Worm (Caenorhabditis elegans) whole organism, L4 larva: ENCODE data around the gene erl-1.

Source experiments
- D1046.2 ChIP-seq: fragments of 200-800 bp; sonication (Bioruptor generic); IDR thresholded peaks from 2 replicates; pipeline ENCODE4 v1.3.6; 2022; ENCODE audit warnings: missing genetic modification characterization, missing compliant biosample characterization
- F10B5.3 ChIP-seq: sonication (generic microtip); optimal IDR thresholded peaks from 2 replicates; lab custom pipeline; 2016; ENCODE audit warnings: mild to moderate bottlenecking, missing genetic modification characterization, missing compliant biosample characterization
- F37D6.2 ChIP-seq: sonication (generic microtip); optimal IDR thresholded peaks from 2 replicates; lab custom pipeline; 2016; ENCODE audit warnings: mild to moderate bottlenecking, missing genetic modification characterization, missing compliant biosample characterization
- R02D3.7 ChIP-seq: fragments of 150-350 bp; sonication (generic microtip); optimal IDR thresholded peaks from 3 replicates; lab custom pipeline; 2014; ENCODE audit warnings: missing biosample characterization, missing genetic modification characterization
- Y48G9A.11 ChIP-seq: fragments of 200-800 bp; sonication (Bioruptor generic); IDR thresholded peaks from 2 replicates; pipeline ENCODE4 v1.3.6; 2022; ENCODE audit warnings: missing genetic modification reagents, missing genetic modification characterization, missing compliant biosample characterization
- ZK546.5 ChIP-seq, 2 experiments: sonication (generic microtip); optimal IDR thresholded peaks; 2 replicates each; lab custom pipeline; 2017; ENCODE audit warnings: missing biosample characterization in 2 of 2, missing genetic modification characterization in 2 of 2
- aha-1 ChIP-seq: fragments of 150-350 bp; peaks from one replicate; lab custom pipeline; 2014; ENCODE audit warnings: missing biosample characterization, missing genetic modification characterization
- attf-4 ChIP-seq: sonication (generic microtip); optimal IDR thresholded peaks from 3 replicates; lab custom pipeline; 2017; ENCODE audit warnings: missing biosample characterization, missing genetic modification characterization
- ceh-32 ChIP-seq: sonication (generic microtip); optimal IDR thresholded peaks from 2 replicates; lab custom pipeline; 2016; ENCODE audit warnings: mild to moderate bottlenecking, missing genetic modification characterization, missing compliant biosample characterization; ENCODE audit not compliant: poor library complexity
- daf-16 ChIP-seq, 3 experiments: sonication (generic microtip); optimal IDR thresholded peaks; 2 replicates each; lab custom pipeline; 2016 to 2017; ENCODE audit warnings: missing genetic modification characterization in 3 of 3, missing genetic modification reagents in 3 of 3, mild to moderate bottlenecking in 2 of 3, missing compliant biosample characterization in 2 of 3, missing biosample characterization in 1 of 3, moderate library complexity in 1 of 3
- daf-8 ChIP-seq: fragments of 200-800 bp; sonication (Bioruptor generic); IDR thresholded peaks from 2 replicates; pipeline ENCODE4 v1.3.6; 2022; ENCODE audit warnings: missing genetic modification characterization, missing compliant biosample characterization
- dmd-9 ChIP-seq: fragments of 200-800 bp; sonication (Bioruptor generic); IDR thresholded peaks from 2 replicates; pipeline ENCODE4 v1.3.6; 2022; ENCODE audit warnings: missing genetic modification reagents, missing genetic modification characterization, missing compliant biosample characterization
- dpl-1 ChIP-seq: fragments of 150-350 bp; optimal IDR thresholded peaks from 2 replicates; lab custom pipeline; 2014; ENCODE audit warnings: missing biosample characterization, missing genetic modification reagents, missing genetic modification characterization
- fkh-10 ChIP-seq: fragments of 150-350 bp; optimal IDR thresholded peaks from 2 replicates; lab custom pipeline; 2014; ENCODE audit warnings: missing biosample characterization, missing genetic modification reagents, missing genetic modification characterization
- fos-1 ChIP-seq: fragments of 150-350 bp; optimal IDR thresholded peaks from 2 replicates; lab custom pipeline; 2014; ENCODE audit warnings: missing biosample characterization, missing genetic modification characterization
- hif-1 ChIP-seq, 2 experiments: sonication (generic microtip); optimal IDR thresholded peaks; 2 replicates each; lab custom pipeline; 2016 to 2017; ENCODE audit warnings: missing compliant biosample characterization in 2 of 2, missing genetic modification characterization in 2 of 2, missing genetic modification reagents in 2 of 2, missing genotype in 2 of 2, mild to moderate bottlenecking in 1 of 2
- hlh-11 ChIP-seq: fragments of 200-800 bp; sonication (Bioruptor generic); optimal IDR thresholded peaks from 2 replicates; lab custom pipeline; 2018; ENCODE audit warnings: mild to moderate bottlenecking, missing genetic modification characterization, missing compliant biosample characterization
- hlh-30 ChIP-seq: sonication (generic microtip); optimal IDR thresholded peaks from 2 replicates; lab custom pipeline; 2017; ENCODE audit warnings: antibody characterized with exemption, mild to moderate bottlenecking, missing genetic modification characterization, missing compliant biosample characterization; ENCODE audit not compliant: insufficient read depth
- hmg-1.1 ChIP-seq: fragments of 200-800 bp; sonication (Bioruptor generic); IDR thresholded peaks from 2 replicates; pipeline ENCODE4 v1.3.6; 2022; ENCODE audit warnings: missing genetic modification reagents, missing genetic modification characterization, missing compliant biosample characterization
- lim-7 ChIP-seq: fragments of 200-800 bp; sonication (Bioruptor generic); IDR thresholded peaks from 2 replicates; pipeline ENCODE4 v1.3.6; 2022; ENCODE audit warnings: missing genetic modification characterization, missing compliant biosample characterization
- lin-13 ChIP-seq: fragments of 150-350 bp; optimal IDR thresholded peaks from 2 replicates; lab custom pipeline; 2014; ENCODE audit warnings: missing biosample characterization, missing genetic modification reagents, missing genetic modification characterization
- lin-15B ChIP-seq: fragments of 150-350 bp; sonication (generic microtip); optimal IDR thresholded peaks from 3 replicates; lab custom pipeline; 2014; ENCODE audit warnings: missing biosample characterization, missing genetic modification characterization
- lsy-2 ChIP-seq, 2 experiments: fragments of 150-350 bp in 1 of 2; sonication (generic microtip) in 1 of 2; optimal IDR thresholded peaks; 2 replicates each; lab custom pipeline; 2014 to 2017; ENCODE audit warnings: missing biosample characterization in 2 of 2, missing genetic modification characterization in 2 of 2
- mdl-1 ChIP-seq, 2 experiments: fragments of 150-350 bp in 1 of 2; sonication (generic microtip) in 1 of 2; optimal IDR thresholded peaks; 2 replicates each; lab custom pipeline; 2014 to 2017; ENCODE audit warnings: missing biosample characterization in 2 of 2, missing genetic modification characterization in 2 of 2
- mes-2 ChIP-seq: sonication (generic microtip); optimal IDR thresholded peaks from 2 replicates; lab custom pipeline; 2016; ENCODE audit warnings: missing genotype, mild to moderate bottlenecking, missing genetic modification characterization, missing compliant biosample characterization; ENCODE audit not compliant: poor library complexity, severe bottlenecking
- mxl-3 ChIP-seq: fragments of 200-800 bp; sonication (Bioruptor generic); optimal IDR thresholded peaks from 2 replicates; lab custom pipeline; 2018; ENCODE audit warnings: mild to moderate bottlenecking, missing genetic modification characterization, missing compliant biosample characterization
- nhr-11 ChIP-seq: fragments of 150-350 bp; optimal IDR thresholded peaks from 2 replicates; lab custom pipeline; 2014; ENCODE audit warnings: missing biosample characterization, missing genetic modification characterization
- nhr-28 ChIP-seq: fragments of 150-350 bp; optimal IDR thresholded peaks from 2 replicates; lab custom pipeline; 2014; ENCODE audit warnings: missing biosample characterization, missing genetic modification characterization
- nhr-42 ChIP-seq: fragments of 200-800 bp; sonication (Bioruptor generic); IDR thresholded peaks from 2 replicates; pipeline ENCODE4 v1.3.6; 2022; ENCODE audit warnings: missing genetic modification characterization, missing compliant biosample characterization
- rbr-2 ChIP-seq: sonication (generic microtip); optimal IDR thresholded peaks from 2 replicates; lab custom pipeline; 2016; ENCODE audit warnings: missing genotype, missing genetic modification characterization, missing compliant biosample characterization
- spr-1 ChIP-seq: sonication (generic microtip); optimal IDR thresholded peaks from 2 replicates; lab custom pipeline; 2016; ENCODE audit warnings: mild to moderate bottlenecking, missing genetic modification characterization, missing compliant biosample characterization
- spr-3 ChIP-seq: fragments of 200-800 bp; sonication (Bioruptor generic); optimal IDR thresholded peaks from 2 replicates; lab custom pipeline; 2018; ENCODE audit warnings: mild to moderate bottlenecking, missing genetic modification characterization, missing compliant biosample characterization
- tag-97 ChIP-seq: fragments of 200-800 bp; sonication (Bioruptor generic); IDR thresholded peaks from 2 replicates; pipeline ENCODE4 v1.3.6; 2022; ENCODE audit warnings: missing genetic modification characterization, missing compliant biosample characterization
- unc-130 ChIP-seq: sonication (generic microtip); optimal IDR thresholded peaks from 2 replicates; lab custom pipeline; 2016; ENCODE audit warnings: missing genetic modification reagents, missing genetic modification characterization, missing compliant biosample characterization
- unc-62 ChIP-seq, 3 experiments: fragments of 150-350 bp in 1 of 3; sonication (generic microtip); optimal IDR thresholded peaks in 2 of 3; peaks in 1 of 3; 1 replicate in 1 of 3; 2 replicates in 2 of 3; lab custom pipeline; 2014 to 2017; ENCODE audit warnings: missing biosample characterization in 3 of 3, missing genetic modification characterization in 3 of 3, missing genetic modification reagents in 3 of 3, missing genotype in 1 of 3
- zfp-2 ChIP-seq: sonication (generic microtip); optimal IDR thresholded peaks from 2 replicates; lab custom pipeline; 2016; ENCODE audit warnings: mild to moderate bottlenecking, missing genetic modification characterization, missing compliant biosample characterization
- zfp-3 ChIP-seq: fragments of 200-800 bp; sonication (Bioruptor generic); conservative IDR thresholded peaks from 2 replicates; pipeline ENCODE4 v1.3.6; 2022; ENCODE audit warnings: missing genetic modification reagents, missing genetic modification characterization, missing compliant biosample characterization
- zip-2 ChIP-seq: fragments of 150-350 bp; optimal IDR thresholded peaks from 2 replicates; lab custom pipeline; 2014; ENCODE audit warnings: missing biosample characterization, missing genetic modification characterization

Gene erl-1

DNA sequence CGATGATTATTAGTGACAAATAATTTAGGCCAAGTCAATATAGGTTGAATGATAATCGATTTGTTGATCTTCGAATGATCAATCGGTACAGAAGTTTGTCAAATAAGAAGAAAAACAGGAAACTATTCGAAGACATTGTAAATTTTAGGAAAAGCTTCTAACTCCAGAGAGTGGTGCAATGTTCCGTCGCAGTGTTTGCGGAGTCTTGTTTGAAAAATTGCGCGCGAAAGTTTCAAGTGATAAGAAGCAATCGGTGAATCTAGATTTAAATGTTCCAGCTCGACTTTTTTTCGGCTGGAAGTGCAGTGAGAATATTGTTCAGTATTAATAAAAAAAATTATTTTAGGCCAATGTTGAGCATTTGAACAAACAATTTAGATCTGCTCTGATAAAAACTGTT is 47.0 kb downstream of the erl-1 start:
- peak; percentile 79 for TF ChIP-seq dpl-1 (GFP tag; lab: Kevin White, UChicago)
- TF ChIP-seq lsy-2 (tag; optimal IDR thresholded peaks at IDR 0.05; lab: Kevin White, UChicago): peak in 1 of 2 experiments; percentile 15
- no peak for TF ChIP-seq daf-16 (GFP tag; optimal IDR thresholded peaks at IDR 0.05; lab: Kevin White, UChicago)
- peak; percentile 29 for TF ChIP-seq daf-16 (tag; optimal IDR thresholded peaks at IDR 0.05; lab: Kevin White, UChicago)
- TF ChIP-seq mes-2 (tag; lab: Kevin White, UChicago): peak; percentile 14
- TF ChIP-seq tag-97 (GFP tag; lab: Robert Waterston, UW): no peak
- TF ChIP-seq nhr-42: no peak

DNA sequence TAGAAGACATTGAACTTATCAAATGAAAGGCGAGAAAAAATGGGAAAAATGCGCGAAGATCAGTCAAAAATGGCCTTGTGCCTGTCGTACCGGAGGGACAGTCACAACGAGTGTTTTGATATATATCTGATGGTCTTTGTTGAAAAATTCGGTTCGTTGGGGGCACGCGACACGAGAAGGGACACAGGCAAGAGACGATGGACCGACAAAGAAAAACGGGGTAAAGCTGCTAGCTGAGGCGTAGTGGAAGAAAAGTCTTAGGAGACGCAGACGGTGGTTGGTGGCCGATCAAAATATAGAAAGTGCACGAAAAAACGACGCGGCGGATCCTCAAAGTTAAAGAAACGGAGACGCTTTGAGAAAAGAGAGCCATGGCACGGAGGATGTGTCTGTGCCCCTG is 47.5 kb downstream of the erl-1 start:
- 0 out of 2 replicates have a peak, but pooled peaks have one; percentile 10 for TF ChIP-seq dmd-9 (GFP tag; lab: Robert Waterston, UW)
- no peak for TF ChIP-seq lim-7 (GFP tag; lab: Robert Waterston, UW)
- peak; percentile 54; the same call in 1 of the 2 replicates for TF ChIP-seq hmg-1.1 (GFP tag; lab: Robert Waterston, UW)
- TF ChIP-seq zip-2 (tag; lab: Kevin White, UChicago): no peak
- no peak for TF ChIP-seq ZK546.5 (tag; optimal IDR thresholded peaks at IDR 0.05; lab: Kevin White, UChicago)
- peak; percentile 63 for TF ChIP-seq hlh-30
- peak in 1 of 2 experiments; percentile 42 for TF ChIP-seq daf-16 (GFP tag; optimal IDR thresholded peaks at IDR 0.05; lab: Kevin White, UChicago)
- no peak for TF ChIP-seq daf-16 (tag; optimal IDR thresholded peaks at IDR 0.05; lab: Kevin White, UChicago)
- TF ChIP-seq daf-8 (GFP tag; lab: Robert Waterston, UW): no peak
- TF ChIP-seq rbr-2: peak; percentile 10
- peak in 1 of 2 experiments; percentile 26 for TF ChIP-seq mdl-1 (tag; optimal IDR thresholded peaks at IDR 0.05; lab: Kevin White, UChicago)
- peak in 1 of 2 experiments; percentile 68 for TF ChIP-seq unc-62 (GFP tag; optimal IDR thresholded peaks at IDR 0.05 in 1 of 2; lab: Kevin White, UChicago)
- no peak for TF ChIP-seq unc-62 (tag; optimal IDR thresholded peaks at IDR 0.05; lab: Kevin White, UChicago)
- peak in 1 of 2 experiments; percentile 28 for TF ChIP-seq hif-1 (tag; optimal IDR thresholded peaks at IDR 0.05; lab: Kevin White, UChicago)

DNA sequence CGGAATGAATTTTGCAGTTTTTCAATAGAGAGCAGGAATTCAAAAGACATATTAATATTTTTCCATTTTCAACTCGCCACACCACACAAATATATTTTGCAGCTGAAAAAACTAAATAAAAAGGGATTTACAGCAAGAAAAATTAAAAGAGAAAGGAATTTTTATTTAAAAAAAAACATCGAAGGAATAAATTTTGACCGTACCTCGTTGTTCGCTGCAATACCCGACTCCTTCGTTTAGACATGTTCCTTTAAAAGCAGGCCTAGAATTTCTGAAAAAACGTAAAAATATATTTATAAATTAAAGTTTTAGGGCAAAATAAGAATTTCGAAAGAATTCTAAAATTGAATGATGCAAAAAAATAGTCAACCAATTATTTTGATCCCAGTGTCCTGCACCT is 48.1 kb downstream of the erl-1 start, which contains the start of gene F19B6.1:
TSS of gene F19B6.1 (minus strand) at position 278 of the 400 bp plus-strand sequence.
- TF ChIP-seq fos-1: no peak
- TF ChIP-seq lin-15B (tag; lab: Kevin White, UChicago): no peak
- no peak for TF ChIP-seq hlh-11
- TF ChIP-seq nhr-11 (tag; lab: Kevin White, UChicago): no peak
- TF ChIP-seq unc-62 (GFP tag; optimal IDR thresholded peaks at IDR 0.05 in 1 of 2; lab: Kevin White, UChicago): no peak
- TF ChIP-seq unc-62 (tag; optimal IDR thresholded peaks at IDR 0.05; lab: Kevin White, UChicago): no peak
- TF ChIP-seq F10B5.3 (tag; lab: Kevin White, UChicago): no peak
- TF ChIP-seq attf-4 (tag; lab: Kevin White, UChicago): no peak
- TF ChIP-seq Y48G9A.11 (GFP tag; lab: Robert Waterston, UW): no peak
- no peak for TF ChIP-seq unc-130
- no peak for TF ChIP-seq D1046.2 (GFP tag; lab: Robert Waterston, UW)
- no peak for TF ChIP-seq F37D6.2
- TF ChIP-seq ceh-32: no peak
- TF ChIP-seq nhr-42: no peak
- TF ChIP-seq aha-1: no peak
- TF ChIP-seq, all 104 proteins: peak for 0

DNA sequence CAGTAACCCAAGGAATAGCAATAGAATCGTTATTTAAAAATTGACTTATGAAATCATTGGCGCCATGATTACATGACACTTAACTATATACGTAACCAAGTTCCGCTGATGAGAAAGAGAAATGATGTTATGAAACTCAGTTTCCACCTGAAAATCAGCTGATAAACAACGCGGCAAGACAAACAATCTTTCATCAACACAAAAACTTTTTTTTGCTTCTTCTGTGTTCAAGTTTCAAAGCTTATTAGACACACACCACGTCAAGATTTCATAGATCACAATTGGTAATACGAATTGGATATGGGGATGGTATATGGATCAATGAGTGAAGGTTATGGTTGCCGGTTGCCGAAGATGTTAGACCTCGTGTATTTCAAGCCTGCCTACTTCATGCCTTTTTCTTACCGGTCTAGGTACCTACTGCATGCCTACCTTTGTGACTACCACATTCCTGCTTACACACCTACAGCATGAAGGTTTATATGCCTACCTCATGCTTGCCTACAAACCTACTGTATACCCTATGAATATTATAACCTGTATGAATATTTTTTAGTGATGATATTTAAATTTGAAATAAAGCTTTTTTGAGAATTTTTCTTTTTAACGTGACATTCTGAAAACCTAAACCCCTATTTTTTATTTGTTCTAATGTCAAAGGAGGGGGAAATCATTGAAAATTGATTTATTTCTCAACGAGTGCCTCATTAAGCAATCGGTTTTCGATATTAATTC is 49.3 kb downstream of the erl-1 start, which contains the start of the genes F19B6.10 and wht-5:
TSS of gene F19B6.10 (plus strand) at position 301 of the 735 bp plus-strand sequence.
TSS of gene wht-5 (plus strand) at position 685 of the 735 bp plus-strand sequence.
- no peak for TF ChIP-seq lsy-2 (tag; optimal IDR thresholded peaks at IDR 0.05; lab: Kevin White, UChicago)
- no peak for TF ChIP-seq zfp-3 (GFP tag; lab: Robert Waterston, UW)
- no peak for TF ChIP-seq lin-13
- TF ChIP-seq spr-1 (tag; lab: Kevin White, UChicago): no peak
- TF ChIP-seq F37D6.2: no peak
- no peak for TF ChIP-seq fkh-10
- TF ChIP-seq zfp-2: no peak
- TF ChIP-seq R02D3.7: no peak
- TF ChIP-seq lin-15B (tag; lab: Kevin White, UChicago): no peak
- no peak for TF ChIP-seq spr-3 (GFP tag; lab: Kevin White, UChicago)
- TF ChIP-seq nhr-28 (tag; lab: Kevin White, UChicago): no peak
- no peak for TF ChIP-seq mxl-3 (GFP tag; lab: Kevin White, UChicago)
